Fruit fly (Drosophila melanogaster) whole organism, wandering third instar larva: Measurements from ENCODE around the gene Moe.

Source experiments
- HLH106 ChIP-seq: fragments of 200-800 bp; optimal IDR thresholded peaks from 3 replicates; lab custom pipeline; 2019; ENCODE audit warnings: missing biosample characterization, mild to moderate bottlenecking, missing genetic modification characterization, moderate library complexity
- Hr83 ChIP-seq: fragments of 200-300 bp; sonication (Bioruptor generic); optimal IDR thresholded peaks from 2 replicates; lab custom pipeline; 2016; ENCODE audit warnings: missing biosample characterization, mild to moderate bottlenecking, missing genetic modification characterization, moderate library complexity; ENCODE audit not compliant: poor library complexity, severe bottlenecking
- dl ChIP-seq, 2 experiments: fragments of 175-275, 200-275 bp in 1 of 2; fragments of 200-275 bp in 1 of 2; sonication (Bioruptor generic); optimal IDR thresholded peaks; lab custom pipeline; 2018; ENCODE audit warnings: mild to moderate bottlenecking in 2 of 2, missing biosample characterization in 2 of 2, missing genetic modification characterization in 2 of 2, moderate library complexity in 2 of 2; ENCODE audit not compliant: partially characterized antibody in 2 of 2, insufficient read depth in 1 of 2

DNA sequence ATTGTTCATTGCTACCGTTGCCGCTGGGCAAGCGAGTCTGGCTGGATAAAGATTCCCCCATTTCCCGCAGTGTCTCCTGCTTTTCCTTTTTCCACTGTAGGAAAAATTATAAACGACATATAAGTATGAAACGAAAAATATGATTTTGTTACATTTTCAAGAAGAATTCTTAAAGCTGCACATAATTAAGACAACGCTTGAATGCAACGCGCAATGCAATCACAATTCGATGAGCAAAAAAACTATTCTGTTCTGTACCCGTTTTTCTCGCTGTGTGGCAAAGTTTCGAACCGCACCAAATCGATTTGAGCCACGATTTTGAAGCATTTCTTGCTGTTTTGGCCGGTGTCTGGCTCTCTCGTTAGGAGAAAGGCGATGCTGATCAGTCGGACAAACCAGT is 54.4 kb downstream of the Moe start:
- no peak for TF ChIP-seq HLH106
- no peak for TF ChIP-seq Hr83 (GFP tag; lab: Kevin White, UChicago)
- TF ChIP-seq dl (GFP tag; optimal IDR thresholded peaks at IDR 0.05; lab: Kevin White, UChicago; ENCODE audit: insufficient read depth in 1 of 2, partially characterized antibody in 2 of 2): no peak
